Worm (Caenorhabditis elegans): ENCODE measurements around the gene nspf-1.

Gene nspf-1

ce11 chrII:2649015-2649414, 38.4 kb upstream of the nspf-1 start:
- TF ChIP-seq nhr-21 (tag; optimal IDR thresholded peaks at IDR 0.05) (no peak), lsy-2 (tag; optimal IDR thresholded peaks at IDR 0.05) (peak in 1 of 2 experiments; percentile 65), unc-55 (GFP tag; optimal IDR thresholded peaks at IDR 0.05) (peak; percentile 61), egl-27 (tag; optimal IDR thresholded peaks at IDR 0.05) (no peak), sem-4 (tag; optimal IDR thresholded peaks at IDR 0.05) (peak; percentile 13), Y55F3AM.14 (GFP tag; optimal IDR thresholded peaks at IDR 0.05) (no peak), dmd-4 (tag; optimal IDR thresholded peaks at IDR 0.05) (no peak), F13H6.1 (tag; optimal IDR thresholded peaks at IDR 0.05) (peak; percentile 61), nhr-129 (tag; optimal IDR thresholded peaks at IDR 0.05) (peak; percentile 29), lin-13 (GFP tag; optimal IDR thresholded peaks at IDR 0.05) (peak; percentile 17), nhr-10 (tag; optimal IDR thresholded peaks at IDR 0.05) (no peak), mbf-1 (tag; optimal IDR thresholded peaks at IDR 0.05) (no peak), gmeb-1 (tag; optimal IDR thresholded peaks at IDR 0.05) (no peak), C34F6.9 (tag; optimal IDR thresholded peaks at IDR 0.05) (peak; percentile 81), aly-2 (tag; optimal IDR thresholded peaks at IDR 0.05) (no peak), snpc-4 (tag; optimal IDR thresholded peaks at IDR 0.05) (peak; percentile 16), lin-39 (tag; optimal IDR thresholded peaks at IDR 0.05) (no peak), unc-62 (GFP tag; optimal IDR thresholded peaks at IDR 0.05) (no peak), nhr-23 (tag; optimal IDR thresholded peaks at IDR 0.05) (no peak)

ce11 chrII:2649539-2649938, 37.9 kb upstream of the nspf-1 start, which contains the start of the genes F22E5.13 and F22E5.6:
TSS of gene F22E5.13 (minus strand) at chrII:2649639.
TSS of gene F22E5.6 (plus strand) at chrII:2649835.
- no peak for TF ChIP-seq ztf-11 (tag; optimal IDR thresholded peaks at IDR 0.05)
- no peak for TF ChIP-seq egl-27 (tag; optimal IDR thresholded peaks at IDR 0.05)
- no peak for TF ChIP-seq mbf-1 (tag; optimal IDR thresholded peaks at IDR 0.05)
- TF ChIP-seq F13H6.1 (tag; optimal IDR thresholded peaks at IDR 0.05) = no peak
- TF ChIP-seq elt-3 (tag; optimal IDR thresholded peaks at IDR 0.05) = no peak
- TF ChIP-seq aly-2 (tag; optimal IDR thresholded peaks at IDR 0.05) = no peak
- no peak for TF ChIP-seq skn-1 (tag; optimal IDR thresholded peaks at IDR 0.05)
- no peak for TF ChIP-seq dmd-4 (tag; optimal IDR thresholded peaks at IDR 0.05)
- TF ChIP-seq ama-1 (optimal IDR thresholded peaks at IDR 0.05) = no peak
- TF ChIP-seq peb-1 (tag; optimal IDR thresholded peaks at IDR 0.05) = no peak
- no peak for TF ChIP-seq nhr-10 (tag; optimal IDR thresholded peaks at IDR 0.05)
- no peak for TF ChIP-seq nhr-25 (tag; optimal IDR thresholded peaks at IDR 0.05)
- no peak for TF ChIP-seq lin-13 (GFP tag; optimal IDR thresholded peaks at IDR 0.05)
- no peak for TF ChIP-seq nhr-6 (tag; optimal IDR thresholded peaks at IDR 0.05)
- TF ChIP-seq lin-11 (tag; optimal IDR thresholded peaks at IDR 0.05) = no peak
- TF ChIP-seq nhr-11 (tag; optimal IDR thresholded peaks at IDR 0.05) = no peak
- TF ChIP-seq mdl-1 (tag; optimal IDR thresholded peaks at IDR 0.05) = no peak
- TF ChIP-seq sma-3 (GFP tag; optimal IDR thresholded peaks at IDR 0.05) = no peak
- no peak for TF ChIP-seq ztf-4 (tag; optimal IDR thresholded peaks at IDR 0.05)

ce11 chrII:2656606-2657005, 30.8 kb upstream of the nspf-1 start, which contains the start of gene sri-47:
TSS of gene sri-47 (plus strand) at chrII:2656906.
- TF ChIP-seq dmd-4 (tag; optimal IDR thresholded peaks at IDR 0.05) (no peak), nhr-10 (tag; optimal IDR thresholded peaks at IDR 0.05) (no peak), alr-1 (tag; optimal IDR thresholded peaks at IDR 0.05) (no peak), mab-5 (tag; optimal IDR thresholded peaks at IDR 0.05) (no peak), snpc-4 (tag; optimal IDR thresholded peaks at IDR 0.05) (no peak), sma-9 (GFP tag; optimal IDR thresholded peaks at IDR 0.05) (no peak), sma-9 (tag; optimal IDR thresholded peaks at IDR 0.05) (no peak), ceh-16 (tag; optimal IDR thresholded peaks at IDR 0.05) (no peak), sem-4 (tag; optimal IDR thresholded peaks at IDR 0.05) (no peak), sma-3 (GFP tag; optimal IDR thresholded peaks at IDR 0.05) (no peak), nhr-77 (tag; optimal IDR thresholded peaks at IDR 0.05) (no peak), mbf-1 (tag; optimal IDR thresholded peaks at IDR 0.05) (no peak), unc-39 (tag; optimal IDR thresholded peaks at IDR 0.05) (no peak), C34F6.9 (tag; optimal IDR thresholded peaks at IDR 0.05) (no peak), nhr-21 (tag; optimal IDR thresholded peaks at IDR 0.05) (no peak), nhr-12 (tag; optimal IDR thresholded peaks at IDR 0.05) (no peak), Y55F3AM.14 (GFP tag; optimal IDR thresholded peaks at IDR 0.05) (no peak), aly-2 (tag; optimal IDR thresholded peaks at IDR 0.05) (no peak)

ce11 chrII:2659364-2659763, 28.1 kb upstream of the nspf-1 start, which contains the start of gene gcy-21:
TSS of gene gcy-21 (plus strand) at chrII:2659664.
- no peak for TF ChIP-seq R02D3.7 (tag; optimal IDR thresholded peaks at IDR 0.05)
- TF ChIP-seq skn-1 (tag; optimal IDR thresholded peaks at IDR 0.05) = no peak
- TF ChIP-seq mdl-1 (tag; optimal IDR thresholded peaks at IDR 0.05) = no peak
- TF ChIP-seq snpc-4 (tag; optimal IDR thresholded peaks at IDR 0.05) = no peak
- TF ChIP-seq nhr-11 (tag; optimal IDR thresholded peaks at IDR 0.05) = no peak
- TF ChIP-seq nhr-10 (tag; optimal IDR thresholded peaks at IDR 0.05) = no peak
- TF ChIP-seq crh-2 (tag; optimal IDR thresholded peaks at IDR 0.05) = no peak
- TF ChIP-seq fos-1 (tag; optimal IDR thresholded peaks at IDR 0.05) = no peak
- TF ChIP-seq aly-2 (tag; optimal IDR thresholded peaks at IDR 0.05) = no peak

Measured in whole organism, L2 larva.